Worm (Caenorhabditis elegans): Measurements from ENCODE around the gene acl-13.
A peak's percentile ranks its signal among the peaks of the same experiment; 100 is the strongest.

Gene acl-13

ce11 chrIV:12382864-12383263 lies 27.4 kb upstream of the acl-13 start, which contains the start of gene thn-2:
Gene thn-2, plus strand, starts transcription at chrIV:12383170.
- no peak for TF ChIP-seq ztf-23 (GFP tag; IDR thresholded peaks at IDR 0.05)
- TF ChIP-seq tab-1 (GFP tag; IDR thresholded peaks at IDR 0.05): no peak
- no peak for TF ChIP-seq ztf-29 (GFP tag; IDR thresholded peaks at IDR 0.05)
- no peak for TF ChIP-seq klf-2 (GFP tag; conservative IDR thresholded peaks at IDR 0.05)
- TF ChIP-seq flt-1 (GFP tag; IDR thresholded peaks at IDR 0.05): no peak
- no peak for TF ChIP-seq T22C8.4 (GFP tag; IDR thresholded peaks at IDR 0.05)
- no peak for TF ChIP-seq cog-1 (tag; optimal IDR thresholded peaks at IDR 0.05)
- TF ChIP-seq ref-1 (GFP tag; conservative IDR thresholded peaks at IDR 0.05): no peak
- TF ChIP-seq med-1 (GFP tag; optimal IDR thresholded peaks at IDR 0.05; ENCODE audit: insufficient read depth): no peak

ce11 chrIV:12385061-12385460 lies 25.2 kb upstream of the acl-13 start, which contains the start of gene F28D1.6:
Gene F28D1.6, minus strand, starts transcription at chrIV:12385161.
- no peak for TF ChIP-seq ztf-23 (GFP tag; IDR thresholded peaks at IDR 0.05)
- TF ChIP-seq tab-1 (GFP tag; IDR thresholded peaks at IDR 0.05): no peak
- no peak for TF ChIP-seq cog-1 (tag; optimal IDR thresholded peaks at IDR 0.05)

- TF ChIP-seq klf-2 (GFP tag; conservative IDR thresholded peaks at IDR 0.05) (no peak), T22C8.4 (GFP tag; IDR thresholded peaks at IDR 0.05) (no peak), tab-1 (GFP tag; IDR thresholded peaks at IDR 0.05) (no peak), ztf-29 (GFP tag; IDR thresholded peaks at IDR 0.05) (no peak), cog-1 (tag; optimal IDR thresholded peaks at IDR 0.05) (no peak), flt-1 (GFP tag; IDR thresholded peaks at IDR 0.05) (no peak), med-1 (GFP tag; optimal IDR thresholded peaks at IDR 0.05; ENCODE audit: insufficient read depth) (no peak), ref-1 (GFP tag; conservative IDR thresholded peaks at IDR 0.05) (no peak), ztf-23 (GFP tag; IDR thresholded peaks at IDR 0.05) (no peak)
Observed at ce11 chrIV:12389951-12390350, 20.3 kb upstream of the acl-13 start, which contains the start of gene spe-45. Gene spe-45, minus strand, starts transcription at chrIV:12390095.

- TF ChIP-seq med-1 (GFP tag; optimal IDR thresholded peaks at IDR 0.05; ENCODE audit: insufficient read depth) (no peak), cog-1 (tag; optimal IDR thresholded peaks at IDR 0.05) (peak; percentile 60), tab-1 (GFP tag; IDR thresholded peaks at IDR 0.05) (0 out of 2 replicates have a peak, but pooled peaks have one; percentile 43), T22C8.4 (GFP tag; IDR thresholded peaks at IDR 0.05) (no peak), ref-1 (GFP tag; conservative IDR thresholded peaks at IDR 0.05) (no peak), ztf-29 (GFP tag; IDR thresholded peaks at IDR 0.05) (0 out of 2 replicates have a peak, but pooled peaks have one; percentile 8), klf-2 (GFP tag; conservative IDR thresholded peaks at IDR 0.05) (peak; percentile 64; the same call in 1 of the 2 replicates), ztf-23 (GFP tag; IDR thresholded peaks at IDR 0.05) (peak; percentile 83), flt-1 (GFP tag; IDR thresholded peaks at IDR 0.05) (peak; percentile 87)
Observed at ce11 chrIV:12391003-12391637, 19.1 kb upstream of the acl-13 start, which contains the start of the genes rps-23 and dpm-3. Gene rps-23, minus strand, starts transcription at chrIV:12391053. Gene dpm-3, plus strand, starts transcription at chrIV:12391587.

ce11 chrIV:12396645-12397258 lies 13.5 kb upstream of the acl-13 start:
- TF ChIP-seq med-1 (GFP tag; optimal IDR thresholded peaks at IDR 0.05; ENCODE audit: insufficient read depth): no peak
- no peak for TF ChIP-seq cog-1 (tag; optimal IDR thresholded peaks at IDR 0.05)
- no peak for TF ChIP-seq ztf-29 (GFP tag; IDR thresholded peaks at IDR 0.05)
- no peak for TF ChIP-seq T22C8.4 (GFP tag; IDR thresholded peaks at IDR 0.05)
- no peak for TF ChIP-seq ztf-23 (GFP tag; IDR thresholded peaks at IDR 0.05)
- no peak for TF ChIP-seq flt-1 (GFP tag; IDR thresholded peaks at IDR 0.05)
- TF ChIP-seq ref-1 (GFP tag; conservative IDR thresholded peaks at IDR 0.05): no peak
- no peak for TF ChIP-seq tab-1 (GFP tag; IDR thresholded peaks at IDR 0.05)
- TF ChIP-seq klf-2 (GFP tag; conservative IDR thresholded peaks at IDR 0.05): no peak

ce11 chrIV:12398437-12398836 lies 11.8 kb upstream of the acl-13 start, which contains the start of gene acs-20:
Gene acs-20, minus strand, starts transcription at chrIV:12398706.
- TF ChIP-seq ztf-29 (GFP tag; IDR thresholded peaks at IDR 0.05) (no peak), cog-1 (tag; optimal IDR thresholded peaks at IDR 0.05) (no peak), ref-1 (GFP tag; conservative IDR thresholded peaks at IDR 0.05) (no peak), T22C8.4 (GFP tag; IDR thresholded peaks at IDR 0.05) (no peak), ztf-23 (GFP tag; IDR thresholded peaks at IDR 0.05) (no peak), med-1 (GFP tag; optimal IDR thresholded peaks at IDR 0.05; ENCODE audit: insufficient read depth) (no peak), tab-1 (GFP tag; IDR thresholded peaks at IDR 0.05) (no peak), klf-2 (GFP tag; conservative IDR thresholded peaks at IDR 0.05) (no peak), flt-1 (GFP tag; IDR thresholded peaks at IDR 0.05) (no peak)

- TF ChIP-seq med-1 (GFP tag; optimal IDR thresholded peaks at IDR 0.05; ENCODE audit: insufficient read depth) (no peak), klf-2 (GFP tag; conservative IDR thresholded peaks at IDR 0.05) (no peak), T22C8.4 (GFP tag; IDR thresholded peaks at IDR 0.05) (no peak), tab-1 (GFP tag; IDR thresholded peaks at IDR 0.05) (no peak), ref-1 (GFP tag; conservative IDR thresholded peaks at IDR 0.05) (no peak), cog-1 (tag; optimal IDR thresholded peaks at IDR 0.05) (no peak), flt-1 (GFP tag; IDR thresholded peaks at IDR 0.05) (no peak), ztf-29 (GFP tag; IDR thresholded peaks at IDR 0.05) (no peak)
Observed at ce11 chrIV:12399983-12400382, 10.3 kb upstream of the acl-13 start.

ce11 chrIV:12403440-12403839 lies 6.8 kb upstream of the acl-13 start:
- TF ChIP-seq ztf-23 (GFP tag; IDR thresholded peaks at IDR 0.05) (no peak), T22C8.4 (GFP tag; IDR thresholded peaks at IDR 0.05) (no peak), ztf-29 (GFP tag; IDR thresholded peaks at IDR 0.05) (no peak), tab-1 (GFP tag; IDR thresholded peaks at IDR 0.05) (no peak), cog-1 (tag; optimal IDR thresholded peaks at IDR 0.05) (no peak), ref-1 (GFP tag; conservative IDR thresholded peaks at IDR 0.05) (no peak), flt-1 (GFP tag; IDR thresholded peaks at IDR 0.05) (no peak), klf-2 (GFP tag; conservative IDR thresholded peaks at IDR 0.05) (no peak), med-1 (GFP tag; optimal IDR thresholded peaks at IDR 0.05; ENCODE audit: insufficient read depth) (no peak)

- TF ChIP-seq klf-2 (GFP tag; conservative IDR thresholded peaks at IDR 0.05): no peak
- TF ChIP-seq cog-1 (tag; optimal IDR thresholded peaks at IDR 0.05): peak; percentile 47
Observed at ce11 chrIV:12404137-12404536, 6.1 kb upstream of the acl-13 start, which contains the start of gene gex-3. Gene gex-3, plus strand, starts transcription at chrIV:12404431.

All from whole organism, midembryonic.